Fruit fly (Drosophila melanogaster) whole organism, embryonic: Measurements from ENCODE around the gene FBXO11.

ENCODE experiments used
- Atf6 ChIP-seq: fragments of 200-800 bp; sonication (Bioruptor generic); IDR thresholded peaks from 2 replicates; pipeline ENCODE4 v1.3.6; 2022; ENCODE audit warnings: missing biosample characterization, missing genetic modification characterization
- C15 ChIP-seq: fragments of 200-800 bp; sonication (Bioruptor generic); IDR thresholded peaks from 3 replicates; pipeline ENCODE4 v1.3.6; 2022; ENCODE audit warnings: missing biosample characterization, missing genetic modification characterization
- CG10209 ChIP-seq: fragments of 200-800 bp; sonication (Bioruptor generic); optimal IDR thresholded peaks from 3 replicates; lab custom pipeline; 2017; ENCODE audit warnings: missing biosample characterization, mild to moderate bottlenecking, missing genetic modification characterization, missing genetic modification reagents
- CG10274 ChIP-seq: fragments of 200-800 bp; sonication (Bioruptor generic); optimal IDR thresholded peaks from 3 replicates; lab custom pipeline; 2017; ENCODE audit warnings: missing biosample characterization, mild to moderate bottlenecking, missing genetic modification characterization
- CG10543 ChIP-seq: fragments of 200-800 bp; sonication (Bioruptor generic); optimal IDR thresholded peaks from 3 replicates; lab custom pipeline; 2017; ENCODE audit warnings: missing biosample characterization, mild to moderate bottlenecking, missing genetic modification characterization, moderate library complexity
- CG12219 ChIP-seq: fragments of 200-800 bp; sonication (Bioruptor generic); optimal IDR thresholded peaks from 3 replicates; lab custom pipeline; 2018; ENCODE audit warnings: missing biosample characterization, mild to moderate bottlenecking, missing genetic modification characterization
- CG14014 ChIP-seq: fragments of 200-800 bp; sonication (Bioruptor generic); IDR thresholded peaks from 2 replicates; pipeline ENCODE4 v1.3.6; 2022; ENCODE audit warnings: missing biosample characterization, missing genetic modification characterization
- CG15011 ChIP-seq: fragments of 200-800 bp; sonication (Bioruptor generic); optimal IDR thresholded peaks from 3 replicates; lab custom pipeline; 2018; ENCODE audit warnings: missing biosample characterization, mild to moderate bottlenecking, missing genetic modification characterization
- CG15073 ChIP-seq: fragments of 200-800 bp; sonication (Bioruptor generic); optimal IDR thresholded peaks from 2 replicates; lab custom pipeline; 2016; ENCODE audit warnings: missing biosample characterization, missing genetic modification characterization
- CG17568 ChIP-seq: fragments of 200-800 bp; sonication (Bioruptor generic); optimal IDR thresholded peaks from 2 replicates; lab custom pipeline; 2018; ENCODE audit warnings: missing biosample characterization, mild to moderate bottlenecking, missing genetic modification characterization, moderate library complexity
- CG2199 ChIP-seq: fragments of 200-800 bp; sonication (Bioruptor generic); IDR thresholded peaks from 3 replicates; pipeline ENCODE4 v1.3.6; 2022; ENCODE audit warnings: missing biosample characterization, missing genetic modification characterization
- CG30020 ChIP-seq: fragments of 200-800 bp; optimal IDR thresholded peaks from 2 replicates; lab custom pipeline; 2019; ENCODE audit warnings: missing biosample characterization, mild to moderate bottlenecking, missing genetic modification characterization, moderate library complexity
- CG32767 ChIP-seq: fragments of 200-800 bp; sonication (Bioruptor generic); IDR thresholded peaks from 2 replicates; pipeline ENCODE4 v1.3.6; 2022; ENCODE audit warnings: missing biosample characterization, missing genetic modification characterization
- CG3726 ChIP-seq: fragments of 200-800 bp; sonication (Bioruptor generic); IDR thresholded peaks from 3 replicates; pipeline ENCODE4, ENCODE4 v1.3.6; 2022; ENCODE audit warnings: missing biosample characterization, missing genetic modification characterization
- CG4707 ChIP-seq: fragments of 200-800 bp; sonication (Bioruptor generic); optimal IDR thresholded peaks from 2 replicates; lab custom pipeline; 2018; ENCODE audit warnings: missing biosample characterization, mild to moderate bottlenecking, missing genetic modification characterization, moderate library complexity
- CG6765 ChIP-seq: fragments of 200-800 bp; sonication (Bioruptor generic); optimal IDR thresholded peaks from 3 replicates; lab custom pipeline; 2017; ENCODE audit warnings: missing biosample characterization, mild to moderate bottlenecking, missing genetic modification characterization
- CG6813 ChIP-seq: fragments of 200-800 bp; sonication (Bioruptor generic); optimal IDR thresholded peaks from 2 replicates; lab custom pipeline; 2017; ENCODE audit warnings: missing biosample characterization, missing genetic modification characterization, mild to moderate bottlenecking, moderate library complexity, missing genetic modification reagents
- CG7928 ChIP-seq: fragments of 200-800 bp; sonication (Bioruptor generic); optimal IDR thresholded peaks from 2 replicates; lab custom pipeline; 2017; ENCODE audit warnings: missing biosample characterization, mild to moderate bottlenecking, missing genetic modification characterization
- CG8944 ChIP-seq: fragments of 200-800 bp; sonication (Bioruptor generic); optimal IDR thresholded peaks from 3 replicates; lab custom pipeline; 2016; ENCODE audit warnings: missing biosample characterization, missing genetic modification characterization
- CG9876 ChIP-seq: fragments of 200-800 bp; sonication (Bioruptor generic); optimal IDR thresholded peaks from 2 replicates; lab custom pipeline; 2016; ENCODE audit warnings: missing biosample characterization, missing genetic modification characterization
- Eip74EF ChIP-seq, 2 experiments: fragments of 200-800 bp in 1 of 2; fragments of >200 bp in 1 of 2; sonication (Bioruptor generic) in 1 of 2; optimal IDR thresholded peaks; 2 replicates each; lab custom pipeline; 2017 to 2019; ENCODE audit warnings: missing biosample characterization in 2 of 2, missing genetic modification characterization in 2 of 2, mild to moderate bottlenecking in 1 of 2, moderate library complexity in 1 of 2
- Ets65A ChIP-seq: fragments of 200-800 bp; sonication (Bioruptor generic); peaks from one replicate; lab custom pipeline; 2016; ENCODE audit warnings: missing biosample characterization, missing genetic modification characterization
- Gug ChIP-seq: fragments of 200-800 bp; sonication (Bioruptor generic); IDR thresholded peaks from 4 replicates; pipeline ENCODE4 v1.3.6; 2022; ENCODE audit warnings: missing biosample characterization, missing genetic modification characterization
- Hsf ChIP-seq: fragments of 200-800 bp; sonication (Bioruptor generic); optimal IDR thresholded peaks from 3 replicates; lab custom pipeline; 2016; ENCODE audit warnings: missing biosample characterization, missing genetic modification characterization
- Jarid2 ChIP-seq: fragments of 200-800 bp; sonication (Bioruptor generic); optimal IDR thresholded peaks from 3 replicates; lab custom pipeline; 2017; ENCODE audit warnings: mild to moderate bottlenecking, missing biosample characterization, missing genetic modification reagents, missing genetic modification characterization
- Kr ChIP-seq: fragments of 200-800 bp; sonication (Bioruptor generic); optimal IDR thresholded peaks from 2 replicates; lab custom pipeline; 2017; ENCODE audit warnings: missing biosample characterization, mild to moderate bottlenecking, missing genetic modification characterization
- Lpt ChIP-seq: fragments of >200 bp; optimal IDR thresholded peaks from 2 replicates; lab custom pipeline; 2018; ENCODE audit warnings: missing biosample characterization, missing genetic modification characterization
- MBD-R2 ChIP-seq: fragments of 200-800 bp; sonication (Bioruptor generic); IDR thresholded peaks from 2 replicates; pipeline ENCODE4 v1.3.6; 2022; ENCODE audit warnings: missing biosample characterization, missing genetic modification characterization
- Meics ChIP-seq: fragments of 200-800 bp; sonication (Bioruptor generic); optimal IDR thresholded peaks from 2 replicates; lab custom pipeline; 2017; ENCODE audit warnings: missing biosample characterization, mild to moderate bottlenecking, missing genetic modification characterization
- NC2α ChIP-seq: fragments of 200-800 bp; sonication (Bioruptor generic); optimal IDR thresholded peaks from 2 replicates; lab custom pipeline; 2016; ENCODE audit warnings: missing biosample characterization, missing genetic modification characterization
- Sry-δ ChIP-seq: fragments of 200-800 bp; sonication (Bioruptor generic); optimal IDR thresholded peaks from 2 replicates; lab custom pipeline; 2016; ENCODE audit warnings: missing biosample characterization, missing genetic modification characterization
- ab ChIP-seq: fragments of 200-800 bp; sonication (Bioruptor generic); optimal IDR thresholded peaks from 2 replicates; lab custom pipeline; 2016; ENCODE audit warnings: missing biosample characterization, missing genetic modification characterization
- bab2 ChIP-seq: fragments of 200-800 bp; sonication (Bioruptor generic); optimal IDR thresholded peaks from 2 replicates; lab custom pipeline; 2016; ENCODE audit warnings: missing biosample characterization, missing genetic modification characterization
- bcd ChIP-seq: fragments of 200-800 bp; sonication (Bioruptor generic); optimal IDR thresholded peaks from 2 replicates; lab custom pipeline; 2017; ENCODE audit warnings: missing biosample characterization, mild to moderate bottlenecking, missing genetic modification characterization
- chm ChIP-seq: fragments of 200-800 bp; sonication (Bioruptor generic); IDR thresholded peaks from 2 replicates; pipeline ENCODE4 v1.3.6; 2022; ENCODE audit warnings: missing biosample characterization, missing genetic modification characterization
- crc ChIP-seq: fragments of 200-800 bp; sonication (Bioruptor generic); optimal IDR thresholded peaks from 2 replicates; lab custom pipeline; 2016; ENCODE audit warnings: missing biosample characterization, missing genetic modification characterization
- crp ChIP-seq, 2 experiments: fragments of 200-800 bp; sonication (Bioruptor generic); optimal IDR thresholded peaks; 2 replicates in 1 of 2; 3 replicates in 1 of 2; lab custom pipeline; 2017; ENCODE audit warnings: missing biosample characterization in 2 of 2, missing genetic modification characterization in 2 of 2, mild to moderate bottlenecking in 1 of 2, moderate library complexity in 1 of 2
- danr ChIP-seq: fragments of 200-800 bp; sonication (Bioruptor generic); IDR thresholded peaks from 2 replicates; pipeline ENCODE4 v1.3.6; 2022; ENCODE audit warnings: missing biosample characterization, missing genetic modification characterization
- en ChIP-seq: fragments of 200-800 bp; sonication (Bioruptor generic); optimal IDR thresholded peaks from 2 replicates; lab custom pipeline; 2016; ENCODE audit warnings: missing biosample characterization, missing genetic modification characterization
- eve ChIP-seq, 2 experiments: fragments of >200 bp; optimal IDR thresholded peaks; 2 replicates each; lab custom pipeline; 2017; ENCODE audit warnings: missing biosample characterization in 2 of 2, missing genetic modification characterization in 2 of 2
- ham ChIP-seq: fragments of 200-800 bp; sonication (Bioruptor generic); IDR thresholded peaks from 2 replicates; pipeline ENCODE4 v1.3.6; 2022; ENCODE audit warnings: missing biosample characterization, missing genetic modification characterization
- ind ChIP-seq: fragments of 200-800 bp; sonication (Bioruptor generic); optimal IDR thresholded peaks from 3 replicates; lab custom pipeline; 2016; ENCODE audit warnings: missing biosample characterization, missing genetic modification characterization
- kah ChIP-seq: fragments of 200-800 bp; sonication (Bioruptor generic); optimal IDR thresholded peaks from 2 replicates; lab custom pipeline; 2018; ENCODE audit warnings: missing biosample characterization, mild to moderate bottlenecking, missing genetic modification characterization
- knrl ChIP-seq: fragments of 200-800 bp; sonication (Bioruptor generic); IDR thresholded peaks from 3 replicates; pipeline ENCODE4 v1.3.6; 2022; ENCODE audit warnings: missing biosample characterization, missing genetic modification characterization; ENCODE audit not compliant: partially characterized antibody
- nerfin-1 ChIP-seq: fragments of 200-800 bp; sonication (Bioruptor generic); optimal IDR thresholded peaks from 3 replicates; lab custom pipeline; 2019; ENCODE audit warnings: missing biosample characterization, mild to moderate bottlenecking, missing genetic modification characterization, moderate library complexity
- pb ChIP-seq: fragments of 200-800 bp; sonication (Bioruptor generic); optimal IDR thresholded peaks from 3 replicates; lab custom pipeline; 2016; ENCODE audit warnings: missing biosample characterization, missing genetic modification characterization
- pros ChIP-seq: fragments of 200-800 bp; sonication (Bioruptor generic); optimal IDR thresholded peaks from 3 replicates; lab custom pipeline; 2019; ENCODE audit warnings: missing biosample characterization, mild to moderate bottlenecking, missing genetic modification characterization, moderate library complexity
- scrt ChIP-seq: fragments of 200-800 bp; sonication (Bioruptor generic); optimal IDR thresholded peaks from 2 replicates; lab custom pipeline; 2018; ENCODE audit warnings: missing biosample characterization, mild to moderate bottlenecking, missing genetic modification characterization, moderate library complexity
- so ChIP-seq: fragments of 200-800 bp; sonication (Bioruptor generic); IDR thresholded peaks from 3 replicates; pipeline ENCODE4 v1.3.6; 2022; ENCODE audit warnings: missing biosample characterization, missing genetic modification characterization
- tna ChIP-seq: fragments of 200-800 bp; sonication (Bioruptor generic); IDR thresholded peaks from 2 replicates; pipeline ENCODE4 v1.3.6; 2022; ENCODE audit warnings: missing biosample characterization, missing genetic modification characterization; ENCODE audit not compliant: partially characterized antibody
- trh ChIP-seq: fragments of 200-800 bp; sonication (Bioruptor generic); optimal IDR thresholded peaks from 2 replicates; lab custom pipeline; 2016; ENCODE audit warnings: missing biosample characterization, missing genetic modification characterization

Gene FBXO11

dm6 chr3R:9777941-9778360 lies 31.2 kb downstream of the FBXO11 start, which contains the start of gene RpS29 (continued):
- peak; percentile 95 for TF ChIP-seq knrl (GFP tag; lab: Robert Waterston, UW)
- peak; percentile 44 for TF ChIP-seq CG30020 (tag; lab: Kevin White, UChicago)
- TF ChIP-seq CG8944 (GFP tag; lab: Kevin White, UChicago) = peak; percentile 84
- TF ChIP-seq en (GFP tag; lab: Kevin White, UChicago) = peak; percentile 59
- peak; percentile 53 for TF ChIP-seq NC2α (GFP tag; lab: Kevin White, UChicago)
- TF ChIP-seq Eip74EF (GFP tag; optimal IDR thresholded peaks at IDR 0.05; lab: Kevin White, UChicago) = peak in 1 of 2 experiments; percentile 69
- TF ChIP-seq CG15073 = no peak
- 0 out of 3 replicates have a peak, but pooled peaks have one; percentile 43 for TF ChIP-seq C15 (GFP tag; lab: Robert Waterston, UW)
- TF ChIP-seq Sry-δ (GFP tag; lab: Kevin White, UChicago) = peak; percentile 100
- no peak for TF ChIP-seq CG4707
- no peak for TF ChIP-seq pros (GFP tag; lab: Kevin White, UChicago)
- peak; percentile 63 for TF ChIP-seq Jarid2 (GFP tag; lab: Kevin White, UChicago)
- peak; percentile 74 for TF ChIP-seq CG7928 (GFP tag; lab: Kevin White, UChicago)
- peak; percentile 57; the same call in 1 of the 2 replicates for TF ChIP-seq CG32767 (GFP tag; lab: Robert Waterston, UW)
- TF ChIP-seq CG9876 (GFP tag; lab: Kevin White, UChicago) = peak; percentile 91
- peak; percentile 73 for TF ChIP-seq scrt (GFP tag; lab: Kevin White, UChicago)
- TF ChIP-seq CG12219 (GFP tag; lab: Kevin White, UChicago) = peak; percentile 56
- peak; percentile 99 for TF ChIP-seq Ets65A (GFP tag; lab: Kevin White, UChicago)
- TF ChIP-seq kah (GFP tag; lab: Kevin White, UChicago) = peak; percentile 45
- TF ChIP-seq CG10274 (GFP tag; lab: Kevin White, UChicago) = peak; percentile 47
- peak; percentile 69 for TF ChIP-seq crc (GFP tag; lab: Kevin White, UChicago)
- peak in 1 of 2 experiments; percentile 50 for TF ChIP-seq crp (GFP tag; optimal IDR thresholded peaks at IDR 0.05; lab: Kevin White, UChicago)
- peak; percentile 49 for TF ChIP-seq CG15011 (GFP tag; lab: Kevin White, UChicago)
- TF ChIP-seq CG3726 (GFP tag; lab: Robert Waterston, UW) = peak; percentile 69; the same call in 2 of the 3 replicates
- TF ChIP-seq CG10543 (GFP tag; lab: Kevin White, UChicago) = peak; percentile 93
- TF ChIP-seq MBD-R2 (GFP tag; lab: Robert Waterston, UW) = peak; percentile 78
- peak; percentile 86 for TF ChIP-seq bab2 (GFP tag; lab: Kevin White, UChicago)
- no peak for TF ChIP-seq CG17568 (GFP tag; lab: Kevin White, UChicago)
- peak; percentile 86 for TF ChIP-seq tna (GFP tag; lab: Robert Waterston, UW)
- TF ChIP-seq nerfin-1 (tag; lab: Kevin White, UChicago) = peak; percentile 75
- peak; percentile 79 for TF ChIP-seq CG14014
- TF ChIP-seq CG10209 = peak; percentile 72
- peak; percentile 72 for TF ChIP-seq Atf6 (GFP tag; lab: Robert Waterston, UW)
- TF ChIP-seq ind (GFP tag; lab: Kevin White, UChicago) = peak; percentile 83
- TF ChIP-seq bcd (GFP tag; lab: Kevin White, UChicago) = peak; percentile 85
- TF ChIP-seq CG6813 (GFP tag; lab: Kevin White, UChicago) = peak; percentile 82
- peak; percentile 86 for TF ChIP-seq Hsf
- no peak for TF ChIP-seq eve (GFP tag; optimal IDR thresholded peaks at IDR 0.05; lab: Kevin White, UChicago)
- peak; percentile 57 for TF ChIP-seq ab
- peak; percentile 53 for TF ChIP-seq trh (GFP tag; lab: Kevin White, UChicago)
- peak; percentile 87 for TF ChIP-seq Gug (GFP tag; lab: Robert Waterston, UW)
- no peak for TF ChIP-seq ham (GFP tag; lab: Robert Waterston, UW)
- TF ChIP-seq chm = peak; percentile 79
- TF ChIP-seq Meics = peak; percentile 87
- TF ChIP-seq CG6765 (GFP tag; lab: Kevin White, UChicago) = peak; percentile 83
- peak; percentile 78 for TF ChIP-seq pb (GFP tag; lab: Kevin White, UChicago)
- no peak for TF ChIP-seq Kr (GFP tag; lab: Kevin White, UChicago)
- 0 out of 2 replicates have a peak, but pooled peaks have one; percentile 28 for TF ChIP-seq danr (GFP tag; lab: Robert Waterston, UW)
- TF ChIP-seq Lpt (GFP tag; lab: Kevin White, UChicago) = no peak
- no peak for TF ChIP-seq so (GFP tag; lab: Robert Waterston, UW)
- peak; percentile 55; the same call in 1 of the 3 replicates for TF ChIP-seq CG2199 (GFP tag; lab: Robert Waterston, UW)
